Fruit fly (Drosophila melanogaster): ENCODE measurements around the gene CG11444.

Gene CG11444

dm6 chrX:4560182-4560845, 6.1 kb upstream of the CG11444 start:
- TF ChIP-seq CG10979 (tag; optimal IDR thresholded peaks at IDR 0.05) (peak; percentile 13), cad (GFP tag; optimal IDR thresholded peaks at IDR 0.05) (no peak), crol (GFP tag; IDR thresholded peaks at IDR 0.05) (no peak), Med (GFP tag) (peak; percentile 38), CG6689 (GFP tag; IDR thresholded peaks at IDR 0.05) (no peak), row (GFP tag; IDR thresholded peaks at IDR 0.05) (peak; percentile 14; the same call in 1 of the 3 replicates), Ets65A (GFP tag) (peak; percentile 82), phol (tag; optimal IDR thresholded peaks at IDR 0.05) (peak; percentile 0), otp (GFP tag; IDR thresholded peaks at IDR 0.05) (0 out of 3 replicates have a peak, but pooled peaks have one; percentile 19), Blimp-1 (GFP tag; optimal IDR thresholded peaks at IDR 0.05) (no peak), CG1603 (tag; optimal IDR thresholded peaks at IDR 0.05) (peak; percentile 31), Kr (GFP tag; optimal IDR thresholded peaks at IDR 0.05) (peak; percentile 8), CG4282 (GFP tag; optimal IDR thresholded peaks at IDR 0.05) (no peak), sens (GFP tag) (peak; percentile 67), dmrt11E (tag; optimal IDR thresholded peaks at IDR 0.05) (peak; percentile 20), CTCF (GFP tag; optimal IDR thresholded peaks at IDR 0.05) (peak; percentile 82), CG17361 (GFP tag; IDR thresholded peaks at IDR 0.05) (0 out of 3 replicates have a peak, but pooled peaks have one; percentile 21), fu2 (GFP tag; optimal IDR thresholded peaks at IDR 0.05) (no peak), jigr1 (GFP tag; IDR thresholded peaks at IDR 0.05) (no peak), CG14965 (GFP tag; optimal IDR thresholded peaks at IDR 0.05; ENCODE audit: borderline replicate concordance) (no peak), CG34376 (GFP tag; optimal IDR thresholded peaks at IDR 0.05) (no peak), CG17328 (GFP tag; IDR thresholded peaks at IDR 0.05) (0 out of 2 replicates have a peak, but pooled peaks have one; percentile 25), Spps (tag; optimal IDR thresholded peaks at IDR 0.05) (no peak)

- no peak for TF ChIP-seq CTCF (GFP tag; optimal IDR thresholded peaks at IDR 0.05)
- TF ChIP-seq CG7271 (tag; optimal IDR thresholded peaks at IDR 0.05), result no peak
- no peak for TF ChIP-seq twi (tag; optimal IDR thresholded peaks at IDR 0.05)
Observed at dm6 chrX:4557772-4558171, 3.6 kb upstream of the CG11444 start, which contains the start of gene CG3546. Gene CG3546, plus strand, starts transcription at chrX:4558072.

- TF ChIP-seq cg (GFP tag; optimal IDR thresholded peaks at IDR 0.05) (peak; percentile 8), twi (tag; optimal IDR thresholded peaks at IDR 0.05) (peak; percentile 8), Deaf1 (tag; optimal IDR thresholded peaks at IDR 0.05) (peak; percentile 7), CG2875 (GFP tag; optimal IDR thresholded peaks at IDR 0.05) (no peak), CG11504 (tag; optimal IDR thresholded peaks at IDR 0.05) (peak; percentile 8), mirr (GFP tag; optimal IDR thresholded peaks at IDR 0.05) (peak; percentile 32), grn (GFP tag; optimal IDR thresholded peaks at IDR 0.05) (peak; percentile 88), sqz (GFP tag; optimal IDR thresholded peaks at IDR 0.05) (peak; percentile 50), al (GFP tag; IDR thresholded peaks at IDR 0.05) (no peak), row (GFP tag; IDR thresholded peaks at IDR 0.05) (no peak), NFAT (GFP tag; IDR thresholded peaks at IDR 0.05) (no peak), GATAe (GFP tag; conservative IDR thresholded peaks at IDR 0.05) (peak; percentile 30; the same call in 1 of the 2 replicates), caup (GFP tag; optimal IDR thresholded peaks at IDR 0.05; ENCODE audit: severe bottlenecking) (peak; percentile 41), exex (tag; optimal IDR thresholded peaks at IDR 0.05) (peak; percentile 13)
Observed at dm6 chrX:4555833-4556232, 1.6 kb upstream of the CG11444 start.

Data from whole organism, embryonic.